Worm (Caenorhabditis elegans) whole organism, L1 larva: Measurements from ENCODE around the gene fbxa-44.

ENCODE experiments used
- C16A3.4 ChIP-seq: fragments of 150-350 bp; optimal IDR thresholded peaks from 2 replicates; lab custom pipeline; 2014; ENCODE audit warnings: missing biosample characterization, missing genetic modification characterization
- C34B4.2 ChIP-seq: sonication (generic microtip); optimal IDR thresholded peaks from 2 replicates; lab custom pipeline; 2017; ENCODE audit warnings: mild to moderate bottlenecking, missing genetic modification characterization, missing compliant biosample characterization
- aha-1 ChIP-seq: fragments of 150-350 bp; optimal IDR thresholded peaks from 2 replicates; lab custom pipeline; 2014; ENCODE audit warnings: missing biosample characterization, missing genetic modification characterization
- alr-1 ChIP-seq: fragments of 200-800 bp; sonication (Bioruptor generic); optimal IDR thresholded peaks from 2 replicates; lab custom pipeline; 2018; ENCODE audit warnings: borderline replicate concordance, mild to moderate bottlenecking, missing genetic modification characterization, missing compliant biosample characterization
- blmp-1 ChIP-seq: fragments of 150-350 bp; optimal IDR thresholded peaks from 2 replicates; lab custom pipeline; 2014; ENCODE audit warnings: missing biosample characterization, missing genetic modification characterization
- ceh-63 ChIP-seq: fragments of 200-800 bp; sonication (Bioruptor generic); optimal IDR thresholded peaks from 2 replicates; lab custom pipeline; 2018; ENCODE audit warnings: mild to moderate bottlenecking, missing genetic modification characterization, missing compliant biosample characterization
- ceh-8 ChIP-seq: fragments of 200-800 bp; sonication (Bioruptor generic); optimal IDR thresholded peaks from 2 replicates; lab custom pipeline; 2018; ENCODE audit warnings: mild to moderate bottlenecking, missing genetic modification characterization, moderate library complexity, missing compliant biosample characterization
- ceh-82 ChIP-seq, 3 experiments: fragments of 150-350 bp in 1 of 3; sonication (generic microtip) in 2 of 3; optimal IDR thresholded peaks; 2 replicates each; lab custom pipeline; 2014 to 2017; ENCODE audit warnings: missing biosample characterization in 3 of 3, missing genetic modification characterization in 3 of 3
- ceh-88 ChIP-seq: fragments of 200-800 bp; sonication (Bioruptor generic); IDR thresholded peaks from 2 replicates; pipeline ENCODE4 v1.3.6; 2022; ENCODE audit warnings: missing genetic modification characterization, missing compliant biosample characterization
- ces-1 ChIP-seq: fragments of 150-350 bp; optimal IDR thresholded peaks from 2 replicates; lab custom pipeline; 2014; ENCODE audit warnings: missing biosample characterization, missing genetic modification reagents, missing genetic modification characterization
- egl-13 ChIP-seq: sonication (generic microtip); optimal IDR thresholded peaks from 2 replicates; lab custom pipeline; 2016; ENCODE audit warnings: missing genotype, missing genetic modification reagents, missing genetic modification characterization, missing compliant biosample characterization
- egl-27 ChIP-seq, 2 experiments: fragments of 150-350 bp in 1 of 2; sonication (generic microtip); optimal IDR thresholded peaks; 3 replicates each; lab custom pipeline; 2017 to 2018; ENCODE audit warnings: missing biosample characterization in 2 of 2, missing genetic modification characterization in 2 of 2, missing genetic modification reagents in 2 of 2
- elt-2 ChIP-seq: sonication (generic microtip); optimal IDR thresholded peaks from 2 replicates; lab custom pipeline; 2016; ENCODE audit warnings: missing genetic modification characterization, mild to moderate bottlenecking, inconsistent platforms, missing compliant biosample characterization, missing genetic modification reagents
- ets-5 ChIP-seq: fragments of 200-800 bp; sonication (Bioruptor generic); IDR thresholded peaks from 2 replicates; pipeline ENCODE4 v1.3.6; 2022; ENCODE audit warnings: missing genetic modification characterization, missing compliant biosample characterization
- fkh-4 ChIP-seq: sonication (generic microtip); optimal IDR thresholded peaks from 2 replicates; lab custom pipeline; 2016; ENCODE audit warnings: missing compliant biosample characterization, missing genetic modification characterization, borderline replicate concordance
- fkh-8 ChIP-seq: sonication (generic microtip); optimal IDR thresholded peaks from 2 replicates; lab custom pipeline; 2016; ENCODE audit warnings: mild to moderate bottlenecking, missing genetic modification characterization, missing compliant biosample characterization
- hlh-17 ChIP-seq: fragments of 200-800 bp; sonication (Bioruptor generic); optimal IDR thresholded peaks from 2 replicates; lab custom pipeline; 2018; ENCODE audit warnings: missing genetic modification characterization, mild to moderate bottlenecking, missing compliant biosample characterization, moderate library complexity, borderline replicate concordance
- jun-1 ChIP-seq: fragments of 150-350 bp; optimal IDR thresholded peaks from 2 replicates; lab custom pipeline; 2014; ENCODE audit warnings: missing biosample characterization, missing genetic modification reagents, missing genetic modification characterization
- lin-14 ChIP-seq: fragments of 200-800 bp; sonication (Bioruptor generic); optimal IDR thresholded peaks from 2 replicates; lab custom pipeline; 2018; ENCODE audit warnings: mild to moderate bottlenecking, missing genetic modification characterization, moderate library complexity, missing compliant biosample characterization
- lin-39 ChIP-seq: fragments of 150-350 bp; optimal IDR thresholded peaks from 2 replicates; lab custom pipeline; 2014; ENCODE audit warnings: missing biosample characterization, missing genetic modification reagents, missing genetic modification characterization
- lir-3 ChIP-seq: sonication (generic microtip); optimal IDR thresholded peaks from 2 replicates; lab custom pipeline; 2016; ENCODE audit warnings: mild to moderate bottlenecking, missing genetic modification characterization, moderate library complexity, missing compliant biosample characterization; ENCODE audit not compliant: poor library complexity
- mdl-1 ChIP-seq, 2 experiments: fragments of 150-350 bp; optimal IDR thresholded peaks; 2 replicates each; lab custom pipeline; 2014 to 2017; ENCODE audit warnings: missing biosample characterization in 2 of 2, missing genetic modification characterization in 2 of 2, inconsistent platforms in 1 of 2
- mef-2 ChIP-seq: fragments of 150-350 bp; optimal IDR thresholded peaks from 2 replicates; lab custom pipeline; 2014; ENCODE audit warnings: missing biosample characterization, missing genetic modification characterization
- nhr-12 ChIP-seq: sonication (generic microtip); optimal IDR thresholded peaks from 2 replicates; lab custom pipeline; 2017; ENCODE audit warnings: missing biosample characterization, missing genetic modification characterization
- nhr-19 ChIP-seq: fragments of 200-800 bp; sonication (Bioruptor generic); conservative IDR thresholded peaks from 2 replicates; pipeline ENCODE4 v1.3.6; 2022; ENCODE audit warnings: missing genetic modification characterization, missing compliant biosample characterization
- nhr-20 ChIP-seq: sonication (generic microtip); optimal IDR thresholded peaks from 2 replicates; lab custom pipeline; 2016; ENCODE audit warnings: mild to moderate bottlenecking, missing genetic modification characterization, missing compliant biosample characterization
- nhr-28 ChIP-seq: fragments of 150-350 bp; optimal IDR thresholded peaks from 2 replicates; lab custom pipeline; 2014; ENCODE audit warnings: missing biosample characterization, missing genetic modification characterization
- nhr-76 ChIP-seq: sonication (generic microtip); optimal IDR thresholded peaks from 2 replicates; lab custom pipeline; 2017; ENCODE audit warnings: missing biosample characterization, missing genetic modification characterization
- nhr-77 ChIP-seq: fragments of 150-350 bp; optimal IDR thresholded peaks from 2 replicates; lab custom pipeline; 2014; ENCODE audit warnings: missing biosample characterization, missing genetic modification characterization
- nhr-84 ChIP-seq: sonication (generic microtip); optimal IDR thresholded peaks from 2 replicates; lab custom pipeline; 2017; ENCODE audit warnings: missing biosample characterization, missing genetic modification characterization
- nhr-90 ChIP-seq: sonication (generic microtip); optimal IDR thresholded peaks from 2 replicates; lab custom pipeline; 2016; ENCODE audit warnings: mild to moderate bottlenecking, missing genetic modification characterization, missing compliant biosample characterization; ENCODE audit not compliant: poor library complexity
- pag-3 ChIP-seq: sonication (generic microtip); optimal IDR thresholded peaks from 2 replicates; lab custom pipeline; 2017; ENCODE audit warnings: missing genetic modification characterization, mild to moderate bottlenecking, missing compliant biosample characterization, antibody characterized with exemption, borderline replicate concordance; ENCODE audit not compliant: insufficient read depth
- pax-3 ChIP-seq: fragments of 200-800 bp; sonication (Bioruptor generic); optimal IDR thresholded peaks from 2 replicates; lab custom pipeline; 2018; ENCODE audit warnings: mild to moderate bottlenecking, missing genetic modification characterization, moderate library complexity, missing compliant biosample characterization
- snu-23 ChIP-seq: sonication (generic microtip); optimal IDR thresholded peaks from 2 replicates; lab custom pipeline; 2016; ENCODE audit warnings: missing genetic modification characterization, missing compliant biosample characterization
- swsn-7 ChIP-seq: sonication (generic microtip); optimal IDR thresholded peaks from 2 replicates; lab custom pipeline; 2016; ENCODE audit warnings: missing genetic modification characterization, missing compliant biosample characterization
- unc-30 ChIP-seq: sonication (generic microtip); optimal IDR thresholded peaks from 2 replicates; lab custom pipeline; 2017; ENCODE audit warnings: missing biosample characterization, missing genetic modification characterization
- unc-98 ChIP-seq: fragments of 200-800 bp; sonication (Bioruptor generic); IDR thresholded peaks from 2 replicates; pipeline ENCODE4 v1.3.6; 2022; ENCODE audit warnings: missing genetic modification characterization, missing compliant biosample characterization
- xbp-1 ChIP-seq: sonication (generic microtip); optimal IDR thresholded peaks from 2 replicates; lab custom pipeline; 2016; ENCODE audit warnings: missing genetic modification characterization, missing compliant biosample characterization
- zip-4 ChIP-seq: fragments of 200-800 bp; sonication (Bioruptor generic); optimal IDR thresholded peaks from 2 replicates; lab custom pipeline; 2018; ENCODE audit warnings: mild to moderate bottlenecking, missing genetic modification characterization, moderate library complexity, missing compliant biosample characterization

fbxa-44 gene

ce11 chrV:16880054-16880453, 9.0 kb upstream of the fbxa-44 start, which contains the start of gene F09C6.3:
Gene F09C6.3 (minus strand): TSS chrV:16880154.
- TF ChIP-seq pag-3 (tag; lab: Kevin White, UChicago): no peak
- no peak for TF ChIP-seq unc-30 (tag; lab: Kevin White, UChicago)
- TF ChIP-seq ces-1: no peak
- TF ChIP-seq fkh-4: no peak
- no peak for TF ChIP-seq fkh-8 (tag; lab: Kevin White, UChicago)
- TF ChIP-seq nhr-19: no peak
- no peak for TF ChIP-seq snu-23 (GFP tag; lab: Kevin White, UChicago)
- TF ChIP-seq zip-4 (GFP tag; lab: Kevin White, UChicago): no peak
- TF ChIP-seq alr-1: no peak
- TF ChIP-seq ceh-88 (GFP tag; lab: Robert Waterston, UW): no peak
- TF ChIP-seq lir-3 (tag; lab: Kevin White, UChicago): no peak
- no peak for TF ChIP-seq ceh-63
- TF ChIP-seq C16A3.4 (tag; lab: Kevin White, UChicago): no peak
- no peak for TF ChIP-seq elt-2
- no peak for TF ChIP-seq hlh-17
- no peak for TF ChIP-seq ceh-82 (tag; optimal IDR thresholded peaks at IDR 0.05; lab: Kevin White, UChicago)
- TF ChIP-seq aha-1: no peak
- no peak for TF ChIP-seq nhr-76
- no peak for TF ChIP-seq xbp-1
- TF ChIP-seq, all 84 proteins: peak for 0

ce11 chrV:16880679-16881078, 8.4 kb upstream of the fbxa-44 start, which contains the start of gene F09C6.14:
Gene F09C6.14 (plus strand): TSS chrV:16880979.
- TF ChIP-seq mdl-1 (tag; optimal IDR thresholded peaks at IDR 0.05; lab: Kevin White, UChicago) (no peak), nhr-19 (no peak), nhr-84 (no peak), pax-3 (tag; lab: Kevin White, UChicago) (no peak), egl-13 (no peak), pag-3 (tag; lab: Kevin White, UChicago) (no peak), lir-3 (tag; lab: Kevin White, UChicago) (no peak), egl-27 (tag; optimal IDR thresholded peaks at IDR 0.05; lab: Kevin White, UChicago) (no peak), ets-5 (GFP tag; lab: Robert Waterston, UW) (no peak), mef-2 (tag; lab: Kevin White, UChicago) (no peak), jun-1 (no peak)

- TF ChIP-seq nhr-77 (tag; lab: Kevin White, UChicago): peak; percentile 8
- TF ChIP-seq C34B4.2 (tag; lab: Kevin White, UChicago): no peak
- TF ChIP-seq nhr-20: peak; percentile 47
Observed at ce11 chrV:16882260-16882918, 6.7 kb upstream of the fbxa-44 start, which contains the start of the genes F09C6.11 and F09C6.12. Gene F09C6.11 (minus strand): TSS chrV:16882310. Gene F09C6.12 (plus strand): TSS chrV:16882868.

DNA sequence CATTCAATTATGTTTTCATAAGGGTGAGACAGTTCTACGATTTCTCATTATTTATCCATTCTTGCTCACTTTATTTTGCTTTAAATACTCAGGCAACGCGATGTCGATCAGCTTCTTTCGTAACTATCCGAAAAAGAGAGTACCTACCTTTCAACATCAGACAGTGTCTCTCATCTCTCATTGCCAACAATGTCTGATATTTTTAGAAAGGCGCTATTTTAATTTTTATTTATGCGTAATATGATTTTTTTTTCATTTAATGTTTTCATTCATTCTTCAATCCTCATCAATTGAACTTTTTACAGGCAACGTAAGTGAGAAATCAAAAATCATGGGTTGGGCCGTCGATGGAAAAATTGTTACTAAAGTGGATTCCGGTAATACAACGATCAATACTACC, 4.3 kb upstream of the fbxa-44 start, which contains the start of gene F09C6.13:
F09C6.13 (plus strand) TSS at position 301 of the 400 bp plus-strand sequence.
- TF ChIP-seq lin-39 (tag; lab: Kevin White, UChicago) (no peak), blmp-1 (tag; lab: Kevin White, UChicago) (no peak), nhr-90 (tag; lab: Kevin White, UChicago) (no peak), nhr-12 (tag; lab: Kevin White, UChicago) (no peak), C34B4.2 (tag; lab: Kevin White, UChicago) (no peak), ceh-8 (GFP tag; lab: Kevin White, UChicago) (no peak), lin-14 (GFP tag; lab: Kevin White, UChicago) (no peak), egl-13 (no peak), nhr-28 (tag; lab: Kevin White, UChicago) (no peak), lir-3 (tag; lab: Kevin White, UChicago) (no peak), swsn-7 (tag; lab: Kevin White, UChicago) (no peak), unc-98 (no peak)
